Fruit fly (Drosophila melanogaster): ENCODE data around the gene RpS27A.

DNA sequence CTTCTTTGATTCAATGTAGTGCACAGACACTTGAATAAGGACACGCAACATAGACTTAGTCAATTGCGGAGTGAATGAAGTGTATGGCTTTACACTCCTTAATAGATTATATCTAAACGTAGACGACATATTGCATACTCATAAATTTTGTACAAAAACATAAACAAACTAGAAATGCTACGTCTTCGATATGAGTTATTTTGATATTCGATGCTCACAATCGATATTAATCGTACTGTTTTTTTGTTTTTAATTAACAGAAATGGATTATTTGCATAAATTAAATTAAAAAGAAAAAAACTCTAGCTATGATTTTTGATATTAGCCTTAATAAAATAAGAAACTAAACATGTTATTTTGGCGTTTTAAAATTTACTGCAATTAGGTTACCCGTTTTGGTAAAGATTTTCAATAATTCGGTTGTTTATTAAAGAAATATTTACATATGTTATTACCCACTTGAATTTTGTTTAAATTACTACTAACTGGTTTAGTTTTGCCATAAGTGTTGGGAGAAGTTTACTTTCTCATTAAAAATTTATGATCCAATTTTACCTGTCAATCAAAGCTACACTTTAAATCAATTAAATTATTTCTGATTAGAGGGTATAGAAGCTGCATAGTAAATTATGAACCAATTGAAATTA is 3.0 kb upstream of the RpS27A start, which contains the start of the genes CG17768, LSm-4 and Ir31a:
- TF ChIP-seq CG8478 (optimal IDR thresholded peaks at IDR 0.05) (no peak), CTCF (optimal IDR thresholded peaks at IDR 0.05) (no peak)

Measured in S2 (cell line).